Fruit fly (Drosophila melanogaster) whole organism, embryonic: ENCODE measurements around the gene eIF4A.
A peak's percentile ranks its signal among the peaks of the same experiment; 100 is the strongest.

Source experiments
- Bteb2 ChIP-seq: fragments of 200-800 bp; sonication (Bioruptor generic); optimal IDR thresholded peaks from 2 replicates; lab custom pipeline; 2016; ENCODE audit warnings: missing biosample characterization, missing genetic modification characterization
- CG1024 ChIP-seq: fragments of 200-800 bp; sonication (Bioruptor generic); IDR thresholded peaks from 2 replicates; pipeline ENCODE4 v1.3.6; 2022; ENCODE audit warnings: missing biosample characterization, missing genetic modification characterization
- CG10274 ChIP-seq: fragments of 200-800 bp; sonication (Bioruptor generic); optimal IDR thresholded peaks from 3 replicates; lab custom pipeline; 2017; ENCODE audit warnings: missing biosample characterization, mild to moderate bottlenecking, missing genetic modification characterization
- CG10654 ChIP-seq: fragments of 200-800 bp; sonication (Bioruptor generic); optimal IDR thresholded peaks from 2 replicates; lab custom pipeline; 2016; ENCODE audit warnings: missing biosample characterization, missing genetic modification characterization
- CG10979 ChIP-seq: fragments of 200-800 bp; sonication (Bioruptor generic); optimal IDR thresholded peaks from 2 replicates; lab custom pipeline; 2018; ENCODE audit warnings: missing biosample characterization, mild to moderate bottlenecking, missing genetic modification characterization, moderate library complexity
- CG11247 ChIP-seq: fragments of 200-800 bp; sonication (Bioruptor generic); IDR thresholded peaks from 2 replicates; pipeline ENCODE4 v1.3.6; 2022; ENCODE audit warnings: missing biosample characterization, missing genetic modification characterization
- CG14710 ChIP-seq: fragments of 200-800 bp; sonication (Bioruptor generic); optimal IDR thresholded peaks from 3 replicates; lab custom pipeline; 2019; ENCODE audit warnings: missing biosample characterization, mild to moderate bottlenecking, missing genetic modification characterization, moderate library complexity
- CG14965 ChIP-seq: fragments of 200-800 bp; sonication (Bioruptor generic); optimal IDR thresholded peaks from 2 replicates; lab custom pipeline; 2016; ENCODE audit warnings: missing biosample characterization, missing genetic modification characterization, borderline replicate concordance
- CG1603 ChIP-seq: fragments of 200-800 bp; sonication (Bioruptor generic); optimal IDR thresholded peaks from 2 replicates; lab custom pipeline; 2019; ENCODE audit warnings: missing biosample characterization, mild to moderate bottlenecking, missing genetic modification characterization, moderate library complexity
- CG16779 ChIP-seq: fragments of 200-800 bp; sonication (Bioruptor generic); IDR thresholded peaks from 2 replicates; pipeline ENCODE4 v1.3.6; 2022; ENCODE audit warnings: missing biosample characterization, missing genetic modification characterization
- CG17612 ChIP-seq: fragments of 200-800 bp; sonication (Bioruptor generic); IDR thresholded peaks from 2 replicates; pipeline ENCODE4 v1.3.6; 2022; ENCODE audit warnings: missing biosample characterization, missing genetic modification characterization
- CG34224 ChIP-seq: fragments of 200-800 bp; sonication (Bioruptor generic); IDR thresholded peaks from 3 replicates; pipeline ENCODE4 v1.3.6; 2022; ENCODE audit warnings: missing biosample characterization, missing genetic modification characterization; ENCODE audit not compliant: partially characterized antibody
- CG3726 ChIP-seq: fragments of 200-800 bp; sonication (Bioruptor generic); IDR thresholded peaks from 3 replicates; pipeline ENCODE4, ENCODE4 v1.3.6; 2022; ENCODE audit warnings: missing biosample characterization, missing genetic modification characterization
- CG5953 ChIP-seq: fragments of 200-800 bp; sonication (Bioruptor generic); IDR thresholded peaks from 2 replicates; pipeline ENCODE4 v1.3.6; 2022; ENCODE audit warnings: missing biosample characterization, missing genetic modification characterization
- CG6175 ChIP-seq: fragments of 200-800 bp; sonication (Bioruptor generic); IDR thresholded peaks from 3 replicates; pipeline ENCODE4 v1.3.6; 2022; ENCODE audit warnings: missing biosample characterization, missing genetic modification characterization
- CG7928 ChIP-seq: fragments of 200-800 bp; sonication (Bioruptor generic); optimal IDR thresholded peaks from 2 replicates; lab custom pipeline; 2017; ENCODE audit warnings: missing biosample characterization, mild to moderate bottlenecking, missing genetic modification characterization
- CG8944 ChIP-seq: fragments of 200-800 bp; sonication (Bioruptor generic); optimal IDR thresholded peaks from 3 replicates; lab custom pipeline; 2016; ENCODE audit warnings: missing biosample characterization, missing genetic modification characterization
- CTCF ChIP-seq: fragments of 200-800 bp; sonication (Bioruptor generic); optimal IDR thresholded peaks from 2 replicates; lab custom pipeline; 2017; ENCODE audit warnings: missing biosample characterization, mild to moderate bottlenecking, missing genetic modification characterization, moderate library complexity
- Camta ChIP-seq: fragments of 200-800 bp; sonication (Bioruptor generic); optimal IDR thresholded peaks from 2 replicates; lab custom pipeline; 2016; ENCODE audit warnings: missing biosample characterization, missing genetic modification characterization
- Dll ChIP-seq: fragments of 200-800 bp; sonication (Bioruptor generic); IDR thresholded peaks from 4 replicates; pipeline ENCODE4 v1.3.6; 2022; ENCODE audit warnings: missing biosample characterization, missing genetic modification characterization; ENCODE audit not compliant: partially characterized antibody
- E2f1 ChIP-seq: fragments of 200-800 bp; sonication (Bioruptor generic); IDR thresholded peaks from 2 replicates; pipeline ENCODE4 v1.3.6; 2022; ENCODE audit warnings: missing biosample characterization, missing genetic modification characterization
- Fer2 ChIP-seq: fragments of 200-800 bp; sonication (Bioruptor generic); optimal IDR thresholded peaks from 2 replicates; lab custom pipeline; 2018; ENCODE audit warnings: missing biosample characterization, mild to moderate bottlenecking, missing genetic modification characterization, moderate library complexity
- GATAe ChIP-seq: fragments of 200-800 bp; sonication (Bioruptor generic); conservative IDR thresholded peaks from 2 replicates; pipeline ENCODE4 v1.3.6; 2022; ENCODE audit warnings: missing biosample characterization, missing genetic modification characterization
- HLH54F ChIP-seq: fragments of 200-800 bp; sonication (Bioruptor generic); optimal IDR thresholded peaks from 3 replicates; lab custom pipeline; 2016; ENCODE audit warnings: missing biosample characterization, missing genetic modification characterization
- Hr51 ChIP-seq, 2 experiments: fragments of 200-800 bp; sonication (Bioruptor generic); optimal IDR thresholded peaks; 2 replicates in 1 of 2; 3 replicates in 1 of 2; lab custom pipeline; 2016 to 2018; ENCODE audit warnings: missing biosample characterization in 2 of 2, missing genetic modification characterization in 2 of 2, mild to moderate bottlenecking in 1 of 2, moderate library complexity in 1 of 2
- Hr78 ChIP-seq, 2 experiments: fragments of 200-800 bp in 1 of 2; fragments of >200 bp in 1 of 2; sonication (Bioruptor generic) in 1 of 2; optimal IDR thresholded peaks; 2 replicates each; lab custom pipeline; 2017 to 2019; ENCODE audit warnings: missing biosample characterization in 2 of 2, missing genetic modification characterization in 2 of 2, mild to moderate bottlenecking in 1 of 2, moderate library complexity in 1 of 2
- MESR4 ChIP-seq: fragments of 200-800 bp; sonication (Bioruptor generic); optimal IDR thresholded peaks from 2 replicates; lab custom pipeline; 2018; ENCODE audit warnings: missing biosample characterization, mild to moderate bottlenecking, missing genetic modification characterization, moderate library complexity
- Mes4 ChIP-seq: fragments of 200-800 bp; sonication (Bioruptor generic); optimal IDR thresholded peaks from 2 replicates; lab custom pipeline; 2016; ENCODE audit warnings: missing biosample characterization, missing genetic modification characterization
- Sin3A ChIP-seq: fragments of >200 bp; optimal IDR thresholded peaks from 2 replicates; lab custom pipeline; 2018
- bsh ChIP-seq, 2 experiments: fragments of 200-800 bp; sonication (Bioruptor generic); optimal IDR thresholded peaks; 2 replicates each; lab custom pipeline; 2017 to 2018; ENCODE audit warnings: mild to moderate bottlenecking in 2 of 2, missing biosample characterization in 2 of 2, missing genetic modification characterization in 2 of 2, moderate library complexity in 1 of 2
- btn ChIP-seq: fragments of 200-800 bp; sonication (Bioruptor generic); optimal IDR thresholded peaks from 2 replicates; lab custom pipeline; 2016; ENCODE audit warnings: missing biosample characterization, missing genetic modification characterization
- cas ChIP-seq: fragments of 200-800 bp; sonication (Bioruptor generic); IDR thresholded peaks from 2 replicates; pipeline ENCODE4 v1.3.6; 2022; ENCODE audit warnings: missing biosample characterization, missing genetic modification characterization
- caup ChIP-seq: fragments of 200-800 bp; sonication (Bioruptor generic); optimal IDR thresholded peaks from 3 replicates; lab custom pipeline; 2017; ENCODE audit warnings: missing biosample characterization, mild to moderate bottlenecking, missing genetic modification characterization, moderate library complexity; ENCODE audit not compliant: severe bottlenecking
- crc ChIP-seq: fragments of 200-800 bp; sonication (Bioruptor generic); optimal IDR thresholded peaks from 2 replicates; lab custom pipeline; 2016; ENCODE audit warnings: missing biosample characterization, missing genetic modification characterization
- croc ChIP-seq: fragments of 200-800 bp; sonication (Bioruptor generic); conservative IDR thresholded peaks from 3 replicates; pipeline ENCODE4 v1.3.6; 2022; ENCODE audit warnings: missing biosample characterization, missing genetic modification characterization
- danr ChIP-seq: fragments of 200-800 bp; sonication (Bioruptor generic); IDR thresholded peaks from 2 replicates; pipeline ENCODE4 v1.3.6; 2022; ENCODE audit warnings: missing biosample characterization, missing genetic modification characterization
- exex ChIP-seq: fragments of 200-800 bp; sonication (Bioruptor generic); optimal IDR thresholded peaks from 4 replicates; lab custom pipeline; 2018; ENCODE audit warnings: missing biosample characterization, mild to moderate bottlenecking, missing genetic modification characterization, moderate library complexity
- gce ChIP-seq: fragments of 200-800 bp; sonication (Bioruptor generic); IDR thresholded peaks from 3 replicates; pipeline ENCODE4 v1.3.6; 2022; ENCODE audit warnings: missing biosample characterization, missing genetic modification characterization
- gt ChIP-seq: fragments of 200-800 bp; sonication (Bioruptor generic); IDR thresholded peaks from 2 replicates; pipeline ENCODE4 v1.3.6; 2022; ENCODE audit warnings: missing biosample characterization, missing genetic modification characterization
- inv ChIP-seq: fragments of 200-800 bp; sonication (Bioruptor generic); IDR thresholded peaks from 2 replicates; pipeline ENCODE4 v1.3.6; 2022; ENCODE audit warnings: missing biosample characterization, missing genetic modification characterization; ENCODE audit not compliant: partially characterized antibody
- kay ChIP-seq: fragments of 200-800 bp; sonication (Bioruptor generic); optimal IDR thresholded peaks from 2 replicates; lab custom pipeline; 2016; ENCODE audit warnings: missing biosample characterization, missing genetic modification characterization
- lab ChIP-seq: fragments of 200-800 bp; sonication (Bioruptor generic); optimal IDR thresholded peaks from 3 replicates; lab custom pipeline; 2017; ENCODE audit warnings: missing biosample characterization, missing genetic modification characterization, mild to moderate bottlenecking, moderate library complexity, missing genetic modification reagents
- lmd ChIP-seq: fragments of 200-800 bp; sonication (Bioruptor generic); IDR thresholded peaks from 2 replicates; pipeline ENCODE4 v1.3.6; 2022; ENCODE audit warnings: missing biosample characterization, missing genetic modification characterization
- luna ChIP-seq: fragments of 200-800 bp; sonication (Bioruptor generic); optimal IDR thresholded peaks from 2 replicates; lab custom pipeline; 2016; ENCODE audit warnings: missing biosample characterization, missing genetic modification characterization
- pita ChIP-seq: fragments of 200-800 bp; sonication (Bioruptor generic); optimal IDR thresholded peaks from 2 replicates; lab custom pipeline; 2017; ENCODE audit warnings: missing biosample characterization, mild to moderate bottlenecking, missing genetic modification characterization
- repo ChIP-seq: fragments of 200-800 bp; sonication (Bioruptor generic); optimal IDR thresholded peaks from 2 replicates; lab custom pipeline; 2016; ENCODE audit warnings: missing biosample characterization, missing genetic modification characterization
- seq ChIP-seq: fragments of 200-800 bp; sonication (Bioruptor generic); IDR thresholded peaks from 2 replicates; pipeline ENCODE4 v1.3.6; 2022; ENCODE audit warnings: missing biosample characterization, missing genetic modification characterization
- sob ChIP-seq: fragments of 200-800 bp; sonication (Bioruptor generic); IDR thresholded peaks from 2 replicates; pipeline ENCODE4 v1.3.6; 2022; ENCODE audit warnings: missing biosample characterization, missing genetic modification characterization
- tll ChIP-seq, 2 experiments: fragments of 200-800 bp in 1 of 2; fragments of >200 bp in 1 of 2; sonication (Bioruptor generic) in 1 of 2; optimal IDR thresholded peaks; 2 replicates each; lab custom pipeline; 2017 to 2019; ENCODE audit warnings: missing biosample characterization in 2 of 2, missing genetic modification characterization in 2 of 2, mild to moderate bottlenecking in 1 of 2, moderate library complexity in 1 of 2
- tna ChIP-seq: fragments of 200-800 bp; sonication (Bioruptor generic); IDR thresholded peaks from 2 replicates; pipeline ENCODE4 v1.3.6; 2022; ENCODE audit warnings: missing biosample characterization, missing genetic modification characterization; ENCODE audit not compliant: partially characterized antibody
- ttk ChIP-seq: fragments of 200-800 bp; sonication (Bioruptor generic); IDR thresholded peaks from 2 replicates; pipeline ENCODE4 v2.1.2; 2022; ENCODE audit warnings: missing biosample characterization, missing genetic modification characterization

The eIF4A gene

DNA sequence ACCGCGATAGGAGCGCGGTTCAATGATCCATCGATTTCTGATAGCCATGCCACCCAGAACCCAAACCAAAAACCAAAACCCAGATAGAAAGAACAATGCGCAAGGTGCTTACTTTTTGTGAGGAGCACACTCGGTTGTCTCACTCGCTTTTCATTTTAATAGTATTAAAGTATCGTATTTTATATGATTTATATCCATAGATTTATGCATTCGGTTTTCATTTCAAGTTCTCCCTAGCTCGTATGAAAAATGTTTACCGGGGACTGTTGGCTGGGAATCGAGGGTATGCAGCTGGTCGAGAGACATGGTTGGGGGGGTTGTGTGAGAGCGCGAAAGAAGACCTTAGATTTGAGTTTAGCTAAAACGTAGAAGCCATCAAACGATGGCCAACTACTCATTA, 9.6 kb upstream of the eIF4A start (continued):
- TF ChIP-seq lab, result peak; percentile 63
- TF ChIP-seq Mes4 (GFP tag; lab: Kevin White, UChicago), result no peak
- TF ChIP-seq CG10979 (tag; lab: Kevin White, UChicago), result peak; percentile 16
- no peak for TF ChIP-seq tna (GFP tag; lab: Robert Waterston, UW)
- TF ChIP-seq MESR4 (GFP tag; lab: Kevin White, UChicago), result no peak
- TF ChIP-seq CG14965, result no peak
- TF ChIP-seq repo (GFP tag; lab: Kevin White, UChicago), result no peak
- TF ChIP-seq CG8944 (GFP tag; lab: Kevin White, UChicago), result no peak
- no peak; the same call in 1 of the 2 replicates for TF ChIP-seq GATAe (GFP tag; lab: Robert Waterston, UW)
- no peak for TF ChIP-seq CG17612 (GFP tag; lab: Robert Waterston, UW)
- no peak for TF ChIP-seq Dll (GFP tag; lab: Robert Waterston, UW)
- TF ChIP-seq Bteb2 (GFP tag; lab: Kevin White, UChicago), result peak; percentile 12
- peak; percentile 62 for TF ChIP-seq CG1603 (tag; lab: Kevin White, UChicago)
- TF ChIP-seq cas (GFP tag; lab: Robert Waterston, UW), result 0 out of 2 replicates have a peak, but pooled peaks have one; percentile 34
- no peak for TF ChIP-seq Fer2 (tag; lab: Kevin White, UChicago)
- TF ChIP-seq Hr51 (GFP tag; optimal IDR thresholded peaks at IDR 0.05; lab: Kevin White, UChicago), result peak; percentile 7 to 54
- no peak for TF ChIP-seq CTCF (GFP tag; lab: Kevin White, UChicago)
- no peak for TF ChIP-seq CG5953
- no peak for TF ChIP-seq tll (GFP tag; optimal IDR thresholded peaks at IDR 0.05; lab: Kevin White, UChicago)
- no peak for TF ChIP-seq kay (GFP tag; lab: Kevin White, UChicago)
- no peak for TF ChIP-seq pita
- no peak for TF ChIP-seq inv (GFP tag; lab: Robert Waterston, UW)
- peak; percentile 38; the same call in 1 of the 2 replicates for TF ChIP-seq E2f1 (GFP tag; lab: Robert Waterston, UW)
- TF ChIP-seq CG14710, result no peak
- no peak for TF ChIP-seq Camta (GFP tag; lab: Kevin White, UChicago)
- TF ChIP-seq sob (GFP tag; lab: Robert Waterston, UW), result peak; percentile 67
- TF ChIP-seq CG34224, result no peak
- TF ChIP-seq CG10274 (GFP tag; lab: Kevin White, UChicago), result no peak
- TF ChIP-seq CG7928, result no peak
- 0 out of 3 replicates have a peak, but pooled peaks have one; percentile 12 for TF ChIP-seq gce (GFP tag; lab: Robert Waterston, UW)
- TF ChIP-seq danr (GFP tag; lab: Robert Waterston, UW), result peak; percentile 22; the same call in 1 of the 2 replicates
- no peak for TF ChIP-seq exex (tag; lab: Kevin White, UChicago)
- TF ChIP-seq CG3726 (GFP tag; lab: Robert Waterston, UW), result no peak
- TF ChIP-seq bsh (GFP tag; optimal IDR thresholded peaks at IDR 0.05; lab: Kevin White, UChicago), result peak in 1 of 2 experiments; percentile 59
- no peak for TF ChIP-seq croc (GFP tag; lab: Robert Waterston, UW)
- TF ChIP-seq btn (GFP tag; lab: Kevin White, UChicago), result no peak
- TF ChIP-seq luna, result no peak
- peak; percentile 21 for TF ChIP-seq caup
- no peak for TF ChIP-seq Sin3A (lab: Kevin White, UChicago)
- no peak for TF ChIP-seq CG6175 (GFP tag; lab: Robert Waterston, UW)
- no peak for TF ChIP-seq CG10654 (GFP tag; lab: Kevin White, UChicago)
- peak; percentile 41; the same call in 1 of the 2 replicates for TF ChIP-seq CG11247
- TF ChIP-seq CG16779 (GFP tag; lab: Robert Waterston, UW), result no peak
- no peak for TF ChIP-seq Hr78 (GFP tag; optimal IDR thresholded peaks at IDR 0.05; lab: Kevin White, UChicago)
- 0 out of 2 replicates have a peak, but pooled peaks have one; percentile 36 for TF ChIP-seq CG1024 (GFP tag; lab: Robert Waterston, UW)
- peak; percentile 63 for TF ChIP-seq seq (GFP tag; lab: Robert Waterston, UW)
- TF ChIP-seq gt, result no peak
- TF ChIP-seq crc (GFP tag; lab: Kevin White, UChicago), result no peak
- TF ChIP-seq HLH54F (GFP tag; lab: Kevin White, UChicago), result no peak
- TF ChIP-seq lmd (GFP tag; lab: Robert Waterston, UW), result peak; percentile 77
- peak; percentile 39; the same call in 1 of the 2 replicates for TF ChIP-seq ttk (GFP tag; lab: Robert Waterston, UW)
